Worm (Caenorhabditis elegans): ENCODE data around the gene acly-1.
A peak's percentile ranks its signal among the peaks of the same experiment; 100 is the strongest.

acly-1 gene

ce11 chrX:1524559-1524958 is 45.2 kb downstream of the acly-1 start (continued):
- no peak for TF ChIP-seq nhr-76 (tag; optimal IDR thresholded peaks at IDR 0.05)
- no peak for TF ChIP-seq zip-4 (GFP tag; optimal IDR thresholded peaks at IDR 0.05)
- TF ChIP-seq isw-1 (GFP tag; IDR thresholded peaks at IDR 0.05), result no peak
- peak in 1 of 2 experiments; percentile 5 for TF ChIP-seq mdl-1 (tag; optimal IDR thresholded peaks at IDR 0.05)
- TF ChIP-seq nhr-84 (tag; optimal IDR thresholded peaks at IDR 0.05), result no peak
- no peak for TF ChIP-seq F16B12.6 (tag; optimal IDR thresholded peaks at IDR 0.05)
- TF ChIP-seq aha-1 (tag; optimal IDR thresholded peaks at IDR 0.05), result no peak
- no peak for TF ChIP-seq nhr-90 (tag; optimal IDR thresholded peaks at IDR 0.05; ENCODE audit: poor library complexity)
- no peak for TF ChIP-seq pax-3 (tag; optimal IDR thresholded peaks at IDR 0.05)
- TF ChIP-seq lin-35 (GFP tag; optimal IDR thresholded peaks at IDR 0.05), result peak in 1 of 2 experiments; percentile 23
- no peak for TF ChIP-seq ceh-63 (GFP tag; optimal IDR thresholded peaks at IDR 0.05)
- no peak for TF ChIP-seq Y116A8C.19 (tag; optimal IDR thresholded peaks at IDR 0.05; ENCODE audit: borderline replicate concordance)

- peak; percentile 5 for TF ChIP-seq blmp-1 (tag; optimal IDR thresholded peaks at IDR 0.05)
- TF ChIP-seq nhr-76 (tag; optimal IDR thresholded peaks at IDR 0.05), result no peak
Measured at ce11 chrX:1525511-1526172, 46.3 kb downstream of the acly-1 start.

- TF ChIP-seq grh-1 (GFP tag; IDR thresholded peaks at IDR 0.05) (no peak), lir-3 (tag; optimal IDR thresholded peaks at IDR 0.05; ENCODE audit: poor library complexity) (no peak), Y116A8C.19 (tag; optimal IDR thresholded peaks at IDR 0.05; ENCODE audit: borderline replicate concordance) (no peak), egl-27 (tag; optimal IDR thresholded peaks at IDR 0.05) (no peak), jun-1 (tag; optimal IDR thresholded peaks at IDR 0.05) (no peak), mdl-1 (tag; optimal IDR thresholded peaks at IDR 0.05) (peak in 1 of 2 experiments; percentile 48), lin-15B (tag; optimal IDR thresholded peaks at IDR 0.05) (no peak), sup-37 (GFP tag; optimal IDR thresholded peaks at IDR 0.05) (no peak), lin-13 (GFP tag; optimal IDR thresholded peaks at IDR 0.05) (no peak), elt-3 (tag; optimal IDR thresholded peaks at IDR 0.05) (peak in 2 of 6 experiments; percentile 38 to 56), dsc-1 (tag; optimal IDR thresholded peaks at IDR 0.05) (no peak), nhr-71 (tag; optimal IDR thresholded peaks at IDR 0.05) (peak; percentile 54), nhr-47 (tag; optimal IDR thresholded peaks at IDR 0.05) (peak; percentile 35), zag-1 (tag; optimal IDR thresholded peaks at IDR 0.05) (no peak), ama-1 (optimal IDR thresholded peaks at IDR 0.05) (no peak), snu-23 (GFP tag; optimal IDR thresholded peaks at IDR 0.05) (peak; percentile 81), pax-3 (tag; optimal IDR thresholded peaks at IDR 0.05) (no peak), nhr-20 (tag; optimal IDR thresholded peaks at IDR 0.05) (peak; percentile 76), nhr-19 (GFP tag; conservative IDR thresholded peaks at IDR 0.05) (no peak; the same call in 1 of the 2 replicates), efl-1 (optimal IDR thresholded peaks at IDR 0.05) (no peak), efl-1 (GFP tag; optimal IDR thresholded peaks at IDR 0.05 in 1 of 2) (peak in 1 of 2 experiments; percentile 76), nhr-90 (tag; optimal IDR thresholded peaks at IDR 0.05; ENCODE audit: poor library complexity) (peak; percentile 53), mep-1 (tag; optimal IDR thresholded peaks at IDR 0.05) (peak; percentile 70), rnt-1 (tag; optimal IDR thresholded peaks at IDR 0.05) (peak; percentile 24), tbx-2 (tag; optimal IDR thresholded peaks at IDR 0.05) (no peak), fkh-4 (tag; optimal IDR thresholded peaks at IDR 0.05; ENCODE audit: borderline replicate concordance) (no peak), mab-9 (GFP tag; IDR thresholded peaks at IDR 0.05) (0 out of 2 replicates have a peak, but pooled peaks have one; percentile 8), nhr-85 (tag) (peak; percentile 91), snpc-4 (tag; optimal IDR thresholded peaks at IDR 0.05) (no peak), skn-1 (tag; optimal IDR thresholded peaks at IDR 0.05) (peak; percentile 70), ceh-82 (tag; optimal IDR thresholded peaks at IDR 0.05) (peak in 1 of 3 experiments; percentile 10), hlh-4 (tag; optimal IDR thresholded peaks at IDR 0.05) (no peak), lin-14 (GFP tag; optimal IDR thresholded peaks at IDR 0.05) (peak; percentile 76), blmp-1 (tag; optimal IDR thresholded peaks at IDR 0.05) (peak; percentile 69), ceh-63 (GFP tag; optimal IDR thresholded peaks at IDR 0.05) (no peak), C16A3.4 (tag; optimal IDR thresholded peaks at IDR 0.05) (peak; percentile 16), C04F5.9 (tag; optimal IDR thresholded peaks at IDR 0.05) (no peak), lsy-2 (tag; optimal IDR thresholded peaks at IDR 0.05) (peak in 1 of 2 experiments; percentile 35), ceh-90 (tag; optimal IDR thresholded peaks at IDR 0.05) (no peak), pag-3 (tag; optimal IDR thresholded peaks at IDR 0.05; ENCODE audit: borderline replicate concordance, insufficient read depth) (peak; percentile 10)
Measured at ce11 chrX:1527338-1527737, 48.0 kb downstream of the acly-1 start.
